Worm (Caenorhabditis elegans): ENCODE results near the gene col-124.

ce11 chrIV:10174328-10174727 lies 41.9 kb upstream of the col-124 start, which contains the start of gene pxf-1:
- no peak for TF ChIP-seq W03F9.2 (tag; optimal IDR thresholded peaks at IDR 0.05)
- no peak for TF ChIP-seq dao-5 (tag; optimal IDR thresholded peaks at IDR 0.05)

Data from whole organism, L4/young adult.